Worm (Caenorhabditis elegans) whole organism, L2 larva: ENCODE results near the gene F49E2.2.

Experiments used
- dmd-4 ChIP-seq: sonication (generic microtip); optimal IDR thresholded peaks from 2 replicates; lab custom pipeline; 2017; ENCODE audit warnings: missing biosample characterization, missing genetic modification characterization
- egl-27 ChIP-seq: sonication (generic microtip); optimal IDR thresholded peaks from 3 replicates; lab custom pipeline; 2017; ENCODE audit warnings: missing biosample characterization, missing genetic modification reagents, missing genetic modification characterization
- unc-39 ChIP-seq: fragments of 150-350 bp; optimal IDR thresholded peaks from 2 replicates; lab custom pipeline; 2014; ENCODE audit warnings: missing biosample characterization, missing genetic modification characterization

DNA sequence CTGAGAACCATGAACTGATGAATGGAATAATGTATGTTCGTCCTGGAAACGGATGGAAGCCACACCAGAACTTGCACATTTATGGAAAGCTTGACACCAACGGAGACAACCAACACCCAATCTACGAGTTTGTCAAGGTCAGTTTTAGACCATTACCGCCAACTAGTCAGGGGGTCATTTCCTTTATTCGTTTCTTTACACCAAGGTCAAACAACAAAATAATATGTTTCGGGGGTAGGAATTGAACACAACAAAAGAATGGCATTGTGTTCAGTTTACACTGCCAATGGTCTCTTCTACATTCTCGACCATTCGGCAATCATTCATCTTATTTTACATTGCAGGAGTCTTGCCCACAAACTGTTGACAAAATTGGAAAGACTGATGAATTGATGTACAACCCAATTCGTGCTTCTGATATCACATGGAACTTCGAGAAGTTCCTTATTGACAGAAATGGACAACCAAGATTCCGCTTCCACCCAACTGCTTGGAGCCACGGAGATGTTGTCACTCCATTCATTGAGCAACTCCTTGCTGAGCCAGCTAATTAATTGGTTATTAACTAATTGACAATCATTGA is 19.1 kb downstream of the F49E2.2 start:
- TF ChIP-seq egl-27 (tag; lab: Kevin White, UChicago) (no peak), unc-39 (tag; lab: Kevin White, UChicago) (no peak), dmd-4 (no peak)
